Fruit fly (Drosophila melanogaster): ENCODE results near the gene CG17261.

The CG17261 gene

dm6 chr2L:3058772-3059623 is 16.6 kb downstream of the CG17261 start:
- no peak for TF ChIP-seq jumu (GFP tag; optimal IDR thresholded peaks at IDR 0.05)
- TF ChIP-seq peb (GFP tag; IDR thresholded peaks at IDR 0.05), result no peak
- TF ChIP-seq Dp (GFP tag; optimal IDR thresholded peaks at IDR 0.05), result peak; percentile 21
- TF ChIP-seq CG33213 (GFP tag; optimal IDR thresholded peaks at IDR 0.05), result no peak
- TF ChIP-seq CG11456 (GFP tag; IDR thresholded peaks at IDR 0.05), result no peak
- TF ChIP-seq h (optimal IDR thresholded peaks at IDR 0.05), result no peak
- no peak for TF ChIP-seq CG11723 (GFP tag; optimal IDR thresholded peaks at IDR 0.05)
- TF ChIP-seq Dref (GFP tag; IDR thresholded peaks at IDR 0.05), result no peak
- no peak for TF ChIP-seq Bdp1 (GFP tag; optimal IDR thresholded peaks at IDR 0.05)
- no peak for TF ChIP-seq Hr39 (optimal IDR thresholded peaks at IDR 0.05)
- TF ChIP-seq ken (GFP tag; IDR thresholded peaks at IDR 0.05), result no peak
- TF ChIP-seq GATAe (GFP tag; conservative IDR thresholded peaks at IDR 0.05), result no peak
- TF ChIP-seq otp (GFP tag; IDR thresholded peaks at IDR 0.05), result no peak
- no peak for TF ChIP-seq HLH4C (GFP tag; IDR thresholded peaks at IDR 0.05; ENCODE audit: partially characterized antibody)
- TF ChIP-seq CG10366 (GFP tag; IDR thresholded peaks at IDR 0.05), result peak; percentile 37
- no peak for TF ChIP-seq CG7987 (GFP tag; optimal IDR thresholded peaks at IDR 0.05)
- TF ChIP-seq CG16813 (GFP tag; IDR thresholded peaks at IDR 0.05; ENCODE audit: partially characterized antibody), result no peak
- TF ChIP-seq Dip2 (GFP tag; IDR thresholded peaks at IDR 0.05), result no peak
- TF ChIP-seq HmgZ (tag; optimal IDR thresholded peaks at IDR 0.05), result peak; percentile 14
- TF ChIP-seq Deaf1 (tag; optimal IDR thresholded peaks at IDR 0.05), result peak; percentile 25
- peak; percentile 94 for TF ChIP-seq CG18476 (GFP tag; optimal IDR thresholded peaks at IDR 0.05)
- TF ChIP-seq dpn (GFP tag; optimal IDR thresholded peaks at IDR 0.05), result peak in 1 of 2 experiments; percentile 23
- TF ChIP-seq CG11085 (GFP tag; IDR thresholded peaks at IDR 0.05), result peak; percentile 44; the same call in 1 of the 2 replicates
- peak; percentile 51 for TF ChIP-seq CG18599 (GFP tag; optimal IDR thresholded peaks at IDR 0.05)
- TF ChIP-seq Taf1 (GFP tag; IDR thresholded peaks at IDR 0.05), result peak; percentile 50
- TF ChIP-seq B-H1 (GFP tag; IDR thresholded peaks at IDR 0.05), result no peak
- no peak for TF ChIP-seq CG42726 (GFP tag; IDR thresholded peaks at IDR 0.05; ENCODE audit: partially characterized antibody)
- 0 out of 2 replicates have a peak, but pooled peaks have one; percentile 5 for TF ChIP-seq H2.0 (GFP tag; IDR thresholded peaks at IDR 0.05)
- TF ChIP-seq Ssrp (tag; optimal IDR thresholded peaks at IDR 0.05), result no peak
- TF ChIP-seq fu2 (GFP tag; optimal IDR thresholded peaks at IDR 0.05), result peak; percentile 45
- no peak for TF ChIP-seq dm (GFP tag; optimal IDR thresholded peaks at IDR 0.05)
- TF ChIP-seq Hr51 (GFP tag; optimal IDR thresholded peaks at IDR 0.05), result no peak
- TF ChIP-seq gem (tag; optimal IDR thresholded peaks at IDR 0.05), result no peak
- no peak for TF ChIP-seq Oaz (GFP tag; IDR thresholded peaks at IDR 0.05)
- TF ChIP-seq kah (GFP tag; optimal IDR thresholded peaks at IDR 0.05), result no peak
- no peak for TF ChIP-seq exex (tag; optimal IDR thresholded peaks at IDR 0.05)
- peak; percentile 46; the same call in 2 of the 3 replicates for TF ChIP-seq Aef1 (GFP tag; IDR thresholded peaks at IDR 0.05)
- no peak for TF ChIP-seq psq (GFP tag; optimal IDR thresholded peaks at IDR 0.05)
- TF ChIP-seq CG12942 (GFP tag; optimal IDR thresholded peaks at IDR 0.05), result no peak
- no peak for TF ChIP-seq run (tag; optimal IDR thresholded peaks at IDR 0.05)
- peak; percentile 2 for TF ChIP-seq Oli (tag; optimal IDR thresholded peaks at IDR 0.05)
- no peak for TF ChIP-seq disco-r (GFP tag; optimal IDR thresholded peaks at IDR 0.05)
- no peak for TF ChIP-seq CG4820 (GFP tag; optimal IDR thresholded peaks at IDR 0.05)
- TF ChIP-seq Awh (GFP tag; IDR thresholded peaks at IDR 0.05), result no peak
- TF ChIP-seq HLHmδ (GFP tag; optimal IDR thresholded peaks at IDR 0.05), result no peak
- no peak for TF ChIP-seq CG5180 (GFP tag; optimal IDR thresholded peaks at IDR 0.05)
- TF ChIP-seq Dek (tag; optimal IDR thresholded peaks at IDR 0.05), result no peak
- peak; percentile 65 for TF ChIP-seq row (GFP tag; IDR thresholded peaks at IDR 0.05)
- 0 out of 3 replicates have a peak, but pooled peaks have one; percentile 25 for TF ChIP-seq Dbx (GFP tag; IDR thresholded peaks at IDR 0.05)
- no peak for TF ChIP-seq CG10274 (GFP tag; optimal IDR thresholded peaks at IDR 0.05)
